Fruit fly (Drosophila melanogaster): ENCODE measurements around the gene E5.

The E5 gene

dm6 chr3R:13906759-13907158 lies 32.0 kb upstream of the E5 start:
- TF ChIP-seq Abd-B (GFP tag; optimal IDR thresholded peaks at IDR 0.05), result no peak
- no peak for TF ChIP-seq woc (GFP tag; optimal IDR thresholded peaks at IDR 0.05)
- TF ChIP-seq Mio (GFP tag; optimal IDR thresholded peaks at IDR 0.05), result no peak
- no peak for TF ChIP-seq CG32264 (GFP tag; optimal IDR thresholded peaks at IDR 0.05)

dm6 chr3R:13901543-13901945 lies 26.8 kb upstream of the E5 start, which contains the start of gene ems:
ems (plus strand) TSS chr3R:13901853.
- TF ChIP-seq Dif (GFP tag; optimal IDR thresholded peaks at IDR 0.05; ENCODE audit: partially characterized antibody) (peak; percentile 87), Mio (GFP tag; optimal IDR thresholded peaks at IDR 0.05) (no peak), Sp1 (GFP tag; optimal IDR thresholded peaks at IDR 0.05) (no peak), brk (GFP tag; optimal IDR thresholded peaks at IDR 0.05) (no peak), psq (GFP tag; optimal IDR thresholded peaks at IDR 0.05) (no peak), dl (GFP tag; optimal IDR thresholded peaks at IDR 0.05; ENCODE audit: insufficient read depth in 1 of 2, partially characterized antibody in 2 of 2) (peak in 1 of 2 experiments; percentile 65), CG9705 (GFP tag; optimal IDR thresholded peaks at IDR 0.05) (no peak), Hr83 (GFP tag; optimal IDR thresholded peaks at IDR 0.05; ENCODE audit: poor library complexity, severe bottlenecking) (peak; percentile 35), dsf (GFP tag; optimal IDR thresholded peaks at IDR 0.05; ENCODE audit: borderline replicate concordance) (no peak), Vsx2 (GFP tag; optimal IDR thresholded peaks at IDR 0.05; ENCODE audit: partially characterized antibody) (peak; percentile 82), foxo (GFP tag; optimal IDR thresholded peaks at IDR 0.05) (no peak)

dm6 chr3R:13899727-13900209 lies 25.1 kb upstream of the E5 start:
- no peak for TF ChIP-seq CrebA (GFP tag; optimal IDR thresholded peaks at IDR 0.05; ENCODE audit: borderline replicate concordance)
- TF ChIP-seq Hr83 (GFP tag; optimal IDR thresholded peaks at IDR 0.05; ENCODE audit: poor library complexity, severe bottlenecking), result no peak

- TF ChIP-seq psq (GFP tag; optimal IDR thresholded peaks at IDR 0.05), result no peak
- no peak for TF ChIP-seq h (GFP tag; optimal IDR thresholded peaks at IDR 0.05)
- no peak for TF ChIP-seq CG9705 (GFP tag; optimal IDR thresholded peaks at IDR 0.05)
- no peak for TF ChIP-seq dmrt93B (GFP tag; optimal IDR thresholded peaks at IDR 0.05)
- no peak for TF ChIP-seq pan (optimal IDR thresholded peaks at IDR 0.05)
- no peak for TF ChIP-seq br (GFP tag; optimal IDR thresholded peaks at IDR 0.05)
- no peak for TF ChIP-seq tai (GFP tag; optimal IDR thresholded peaks at IDR 0.05)
- TF ChIP-seq HLH106 (tag; optimal IDR thresholded peaks at IDR 0.05), result no peak
- no peak for TF ChIP-seq sage (GFP tag; optimal IDR thresholded peaks at IDR 0.05)
- no peak for TF ChIP-seq Abd-B (GFP tag; optimal IDR thresholded peaks at IDR 0.05)
- no peak for TF ChIP-seq N (GFP tag; optimal IDR thresholded peaks at IDR 0.05)
- no peak for TF ChIP-seq dl (GFP tag; optimal IDR thresholded peaks at IDR 0.05; ENCODE audit: insufficient read depth in 1 of 2, partially characterized antibody in 2 of 2)
- no peak for TF ChIP-seq CrebA (GFP tag; optimal IDR thresholded peaks at IDR 0.05; ENCODE audit: borderline replicate concordance)
- no peak for TF ChIP-seq dsf (GFP tag; optimal IDR thresholded peaks at IDR 0.05; ENCODE audit: borderline replicate concordance)
- TF ChIP-seq Hr83 (GFP tag; optimal IDR thresholded peaks at IDR 0.05; ENCODE audit: poor library complexity, severe bottlenecking), result no peak
- TF ChIP-seq jim (GFP tag; optimal IDR thresholded peaks at IDR 0.05), result no peak
- no peak for TF ChIP-seq rgr (GFP tag; optimal IDR thresholded peaks at IDR 0.05)
- TF ChIP-seq Jra (GFP tag; optimal IDR thresholded peaks at IDR 0.05), result no peak
These were observed 22.1 kb upstream of the E5 start for dm6 chr3R:13896854-13897253.

- TF ChIP-seq psq (GFP tag; optimal IDR thresholded peaks at IDR 0.05) (no peak), jim (GFP tag; optimal IDR thresholded peaks at IDR 0.05) (no peak), brk (GFP tag; optimal IDR thresholded peaks at IDR 0.05) (no peak), h (GFP tag; optimal IDR thresholded peaks at IDR 0.05) (no peak), Vsx2 (GFP tag; optimal IDR thresholded peaks at IDR 0.05; ENCODE audit: partially characterized antibody) (no peak), Rel (GFP tag; optimal IDR thresholded peaks at IDR 0.05) (no peak), Rel (tag; optimal IDR thresholded peaks at IDR 0.05) (no peak), lola (GFP tag; optimal IDR thresholded peaks at IDR 0.05) (no peak), Hnf4 (GFP tag; optimal IDR thresholded peaks at IDR 0.05) (no peak), usp (GFP tag; optimal IDR thresholded peaks at IDR 0.05) (no peak), br (GFP tag; optimal IDR thresholded peaks at IDR 0.05) (no peak), sage (GFP tag; optimal IDR thresholded peaks at IDR 0.05) (no peak)
These were observed 20.9 kb upstream of the E5 start for dm6 chr3R:13895602-13896001.
